Fruit fly (Drosophila melanogaster) whole organism, wandering third instar larva: ENCODE results near the gene CG3552.

ENCODE experiments used
- Abd-B ChIP-seq: fragments of >200 bp; optimal IDR thresholded peaks from 2 replicates; lab custom pipeline; 2017; ENCODE audit warnings: missing biosample characterization, missing genetic modification characterization
- CG32264 ChIP-seq: fragments of 200-800 bp; sonication (Bioruptor generic); optimal IDR thresholded peaks from 2 replicates; lab custom pipeline; 2016; ENCODE audit warnings: missing biosample characterization, missing genetic modification characterization
- CG9705 ChIP-seq: fragments of 200-800 bp; sonication (Bioruptor generic); optimal IDR thresholded peaks from 2 replicates; lab custom pipeline; 2018; ENCODE audit warnings: missing biosample characterization, mild to moderate bottlenecking, missing genetic modification characterization
- CrebA ChIP-seq: fragments of 200-800 bp; sonication (Bioruptor generic); optimal IDR thresholded peaks from 2 replicates; lab custom pipeline; 2016; ENCODE audit warnings: missing biosample characterization, mild to moderate bottlenecking, missing genetic modification characterization, borderline replicate concordance
- Dfd ChIP-seq: fragments of >200 bp; optimal IDR thresholded peaks from 2 replicates; lab custom pipeline; 2017; ENCODE audit warnings: missing biosample characterization, missing genetic modification characterization
- Dif ChIP-seq: fragments of 200-275, 200-300 bp; sonication (Bioruptor generic); optimal IDR thresholded peaks from 2 replicates; lab custom pipeline; 2018; ENCODE audit warnings: missing biosample characterization, missing genetic modification characterization; ENCODE audit not compliant: partially characterized antibody
- GATAd ChIP-seq: sonication (Bioruptor generic); optimal IDR thresholded peaks from 2 replicates; lab custom pipeline; 2016; ENCODE audit warnings: missing biosample characterization, missing genetic modification characterization
- HLH106 ChIP-seq: fragments of 200-800 bp; optimal IDR thresholded peaks from 3 replicates; lab custom pipeline; 2019; ENCODE audit warnings: missing biosample characterization, mild to moderate bottlenecking, missing genetic modification characterization, moderate library complexity
- Hnf4 ChIP-seq: fragments of 200-800 bp; sonication (Bioruptor generic); optimal IDR thresholded peaks from 2 replicates; lab custom pipeline; 2016; ENCODE audit warnings: missing biosample characterization, mild to moderate bottlenecking, missing genetic modification characterization
- Hr78 ChIP-seq: fragments of >200 bp; optimal IDR thresholded peaks from 2 replicates; lab custom pipeline; 2017; ENCODE audit warnings: missing biosample characterization, missing genetic modification characterization
- Hr83 ChIP-seq: fragments of 200-300 bp; sonication (Bioruptor generic); optimal IDR thresholded peaks from 2 replicates; lab custom pipeline; 2016; ENCODE audit warnings: missing biosample characterization, mild to moderate bottlenecking, missing genetic modification characterization, moderate library complexity; ENCODE audit not compliant: poor library complexity, severe bottlenecking
- Mio ChIP-seq: sonication (Bioruptor generic); optimal IDR thresholded peaks from 2 replicates; lab custom pipeline; 2016; ENCODE audit warnings: missing biosample characterization, missing genetic modification characterization
- Myc ChIP-seq: fragments of >200 bp; optimal IDR thresholded peaks from 2 replicates; lab custom pipeline; 2017
- N ChIP-seq: fragments of >200 bp; optimal IDR thresholded peaks from 2 replicates; lab custom pipeline; 2018; ENCODE audit warnings: missing biosample characterization, missing external identifiers, missing genetic modification characterization
- OdsH ChIP-seq: fragments of 200-800 bp; sonication (Bioruptor generic); optimal IDR thresholded peaks from 2 replicates; lab custom pipeline; 2016; ENCODE audit warnings: missing biosample characterization, mild to moderate bottlenecking, missing genetic modification characterization
- Rel ChIP-seq, 2 experiments: fragments of 200-800 bp; sonication (Bioruptor generic) in 1 of 2; optimal IDR thresholded peaks; 2 replicates in 1 of 2; 3 replicates in 1 of 2; lab custom pipeline; 2016 to 2019; ENCODE audit warnings: mild to moderate bottlenecking in 2 of 2, missing biosample characterization in 2 of 2, missing genetic modification characterization in 2 of 2, moderate library complexity in 1 of 2
- Sp1 ChIP-seq: fragments of 200-800 bp; sonication (Bioruptor generic); optimal IDR thresholded peaks from 3 replicates; lab custom pipeline; 2019; ENCODE audit warnings: missing biosample characterization, mild to moderate bottlenecking, missing genetic modification characterization, moderate library complexity
- Vsx2 ChIP-seq: fragments of 200-300, 225-300 bp; sonication (Bioruptor generic); optimal IDR thresholded peaks from 2 replicates; lab custom pipeline; 2018; ENCODE audit warnings: missing biosample characterization, missing genetic modification characterization; ENCODE audit not compliant: partially characterized antibody
- br ChIP-seq: fragments of 200-800 bp; sonication (Bioruptor generic); optimal IDR thresholded peaks from 2 replicates; lab custom pipeline; 2016; ENCODE audit warnings: missing biosample characterization, missing genetic modification characterization
- brk ChIP-seq: fragments of 200-800 bp; sonication (Bioruptor generic); optimal IDR thresholded peaks from 2 replicates; lab custom pipeline; 2016; ENCODE audit warnings: missing biosample characterization, mild to moderate bottlenecking, missing genetic modification characterization
- dl ChIP-seq, 2 experiments: fragments of 175-275, 200-275 bp in 1 of 2; fragments of 200-275 bp in 1 of 2; sonication (Bioruptor generic); optimal IDR thresholded peaks; lab custom pipeline; 2018; ENCODE audit warnings: mild to moderate bottlenecking in 2 of 2, missing biosample characterization in 2 of 2, missing genetic modification characterization in 2 of 2, moderate library complexity in 2 of 2; ENCODE audit not compliant: partially characterized antibody in 2 of 2, insufficient read depth in 1 of 2
- ey ChIP-seq: fragments of 200-800 bp; sonication (Bioruptor generic); optimal IDR thresholded peaks from 2 replicates; lab custom pipeline; 2016; ENCODE audit warnings: missing biosample characterization, missing genetic modification characterization
- foxo ChIP-seq, 2 experiments: fragments of 200-800 bp; sonication (Bioruptor generic); optimal IDR thresholded peaks; 2 replicates in 1 of 2; 3 replicates in 1 of 2; lab custom pipeline; 2016 to 2017; ENCODE audit warnings: missing biosample characterization in 2 of 2, missing genetic modification characterization in 2 of 2
- fru ChIP-seq: fragments of 200-800 bp; sonication (Bioruptor generic); optimal IDR thresholded peaks from 3 replicates; lab custom pipeline; 2016; ENCODE audit warnings: missing biosample characterization, mild to moderate bottlenecking, missing genetic modification characterization
- h ChIP-seq: fragments of 200-800 bp; sonication (Bioruptor generic); optimal IDR thresholded peaks from 3 replicates; lab custom pipeline; 2016; ENCODE audit warnings: missing biosample characterization, mild to moderate bottlenecking, missing genetic modification characterization
- jim ChIP-seq: fragments of 175-275, 200-325 bp; sonication (Bioruptor generic); optimal IDR thresholded peaks from 2 replicates; lab custom pipeline; 2016; ENCODE audit warnings: missing biosample characterization, mild to moderate bottlenecking, missing genetic modification characterization
- psq ChIP-seq: fragments of 200-800 bp; sonication (Bioruptor generic); optimal IDR thresholded peaks from 3 replicates; lab custom pipeline; 2017; ENCODE audit warnings: missing biosample characterization, mild to moderate bottlenecking, missing genetic modification characterization, moderate library complexity
- rgr ChIP-seq: fragments of 200-800 bp; sonication (Bioruptor generic); optimal IDR thresholded peaks from 3 replicates; lab custom pipeline; 2016; ENCODE audit warnings: missing biosample characterization, mild to moderate bottlenecking, missing genetic modification characterization
- sage ChIP-seq: fragments of 200-800 bp; sonication (Bioruptor generic); optimal IDR thresholded peaks from 2 replicates; lab custom pipeline; 2016; ENCODE audit warnings: missing biosample characterization, mild to moderate bottlenecking, missing genetic modification characterization
- sv ChIP-seq: fragments of 200-800 bp; sonication (Bioruptor generic); optimal IDR thresholded peaks from 3 replicates; lab custom pipeline; 2016; ENCODE audit warnings: missing biosample characterization, missing genetic modification characterization
- tai ChIP-seq: sonication (Bioruptor generic); optimal IDR thresholded peaks from 2 replicates; lab custom pipeline; 2016; ENCODE audit warnings: missing biosample characterization, missing genetic modification characterization
- woc ChIP-seq: sonication (Bioruptor generic); optimal IDR thresholded peaks from 2 replicates; lab custom pipeline; 2016; ENCODE audit warnings: missing biosample characterization, mild to moderate bottlenecking, missing genetic modification characterization

The CG3552 gene

dm6 chr3L:9469079-9469478 lies 13.0 kb downstream of the CG3552 start:
- TF ChIP-seq Hr78 (GFP tag; lab: Kevin White, UChicago): no peak
- TF ChIP-seq Sp1 (GFP tag; lab: Kevin White, UChicago): no peak
- no peak for TF ChIP-seq OdsH (GFP tag; lab: Kevin White, UChicago)
- no peak for TF ChIP-seq N
- no peak for TF ChIP-seq woc (GFP tag; lab: Kevin White, UChicago)
- no peak for TF ChIP-seq HLH106
- TF ChIP-seq CG32264 (GFP tag; lab: Kevin White, UChicago): no peak
- TF ChIP-seq fru: no peak
- TF ChIP-seq Hnf4 (GFP tag; lab: Kevin White, UChicago): no peak
- TF ChIP-seq Dif (GFP tag; lab: Kevin White, UChicago): no peak
- TF ChIP-seq Abd-B: no peak
- no peak for TF ChIP-seq Dfd (GFP tag; lab: Kevin White, UChicago)
- TF ChIP-seq sage: no peak
- no peak for TF ChIP-seq rgr (GFP tag; lab: Kevin White, UChicago)
- no peak for TF ChIP-seq Mio (GFP tag; lab: Kevin White, UChicago)
- TF ChIP-seq GATAd (GFP tag; lab: Kevin White, UChicago): no peak
- no peak for TF ChIP-seq dl (GFP tag; optimal IDR thresholded peaks at IDR 0.05; lab: Kevin White, UChicago; ENCODE audit: insufficient read depth in 1 of 2, partially characterized antibody in 2 of 2)

dm6 chr3L:9471151-9471903 lies 15.2 kb downstream of the CG3552 start:
- TF ChIP-seq brk: no peak
- peak; percentile 92 for TF ChIP-seq Dfd (GFP tag; lab: Kevin White, UChicago)

- peak; percentile 37 for TF ChIP-seq CG9705 (GFP tag; lab: Kevin White, UChicago)
- TF ChIP-seq rgr (GFP tag; lab: Kevin White, UChicago): peak; percentile 68
- TF ChIP-seq br (GFP tag; lab: Kevin White, UChicago): no peak
- TF ChIP-seq N: no peak
- TF ChIP-seq Hr78 (GFP tag; lab: Kevin White, UChicago): no peak
- no peak for TF ChIP-seq CrebA (GFP tag; lab: Kevin White, UChicago)
- peak; percentile 35 for TF ChIP-seq OdsH (GFP tag; lab: Kevin White, UChicago)
- TF ChIP-seq Hr83 (GFP tag; lab: Kevin White, UChicago): peak; percentile 83
- peak; percentile 48 for TF ChIP-seq HLH106
- no peak for TF ChIP-seq GATAd (GFP tag; lab: Kevin White, UChicago)
- TF ChIP-seq fru: peak; percentile 49
- TF ChIP-seq tai (GFP tag; lab: Kevin White, UChicago): no peak
- peak; percentile 70 for TF ChIP-seq psq (GFP tag; lab: Kevin White, UChicago)
- no peak for TF ChIP-seq Vsx2 (GFP tag; lab: Kevin White, UChicago)
- no peak for TF ChIP-seq Myc (lab: Kevin White, UChicago)
- TF ChIP-seq h (GFP tag; lab: Kevin White, UChicago): peak; percentile 66
- peak in 1 of 2 experiments; percentile 78 for TF ChIP-seq foxo (GFP tag; optimal IDR thresholded peaks at IDR 0.05; lab: Kevin White, UChicago)
- TF ChIP-seq ey (GFP tag; lab: Kevin White, UChicago): peak; percentile 47
- TF ChIP-seq woc (GFP tag; lab: Kevin White, UChicago): no peak
- TF ChIP-seq Rel (GFP tag; optimal IDR thresholded peaks at IDR 0.05; lab: Kevin White, UChicago): no peak
- TF ChIP-seq Rel (tag; optimal IDR thresholded peaks at IDR 0.05; lab: Kevin White, UChicago): peak; percentile 51
- peak; percentile 55 for TF ChIP-seq Sp1 (GFP tag; lab: Kevin White, UChicago)
Observed at dm6 chr3L:9476829-9477228, 20.7 kb downstream of the CG3552 start, which contains the start of the genes Uch-L5 and Jarid2. Gene Uch-L5, minus strand, starts transcription at chr3L:9476965. Gene Jarid2, plus strand, starts transcription at chr3L:9477038.

DNA sequence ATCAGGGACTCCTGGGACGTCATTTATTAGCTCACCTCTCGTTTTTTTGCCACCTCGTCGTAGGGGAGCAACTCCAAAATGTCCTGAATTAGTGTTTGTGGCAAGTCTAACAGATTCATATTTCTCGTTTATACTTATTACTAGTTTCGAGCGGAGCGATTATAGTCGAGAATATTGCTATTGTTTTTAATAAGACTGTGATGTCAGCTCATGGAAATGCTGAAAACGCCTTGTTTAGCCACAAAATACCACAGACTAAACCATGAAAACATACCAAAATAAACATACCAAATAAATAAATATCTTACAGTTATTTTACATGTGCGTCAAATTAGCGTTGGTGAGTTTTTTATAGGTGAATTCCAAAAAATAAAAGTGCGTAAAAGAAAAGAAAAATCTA lies 31.5 kb downstream of the CG3552 start, which contains the start of gene pall:
Gene pall (minus strand): TSS at position 205 of the 400 bp plus-strand sequence.
- no peak for TF ChIP-seq Rel (GFP tag; optimal IDR thresholded peaks at IDR 0.05; lab: Kevin White, UChicago)
- TF ChIP-seq Rel (tag; optimal IDR thresholded peaks at IDR 0.05; lab: Kevin White, UChicago): peak; percentile 40
- TF ChIP-seq sv: no peak
- TF ChIP-seq OdsH (GFP tag; lab: Kevin White, UChicago): no peak
- peak; percentile 48 for TF ChIP-seq Myc (lab: Kevin White, UChicago)
- TF ChIP-seq Hnf4 (GFP tag; lab: Kevin White, UChicago): no peak
- no peak for TF ChIP-seq jim (GFP tag; lab: Kevin White, UChicago)
- TF ChIP-seq CrebA (GFP tag; lab: Kevin White, UChicago): no peak
- no peak for TF ChIP-seq Sp1 (GFP tag; lab: Kevin White, UChicago)
